Fruit fly (Drosophila melanogaster) whole organism, embryonic: Measurements from ENCODE around the gene CG14402.

Experiments
- Ada2b ChIP-seq: fragments of 200-800 bp; sonication (Bioruptor generic); IDR thresholded peaks from 2 replicates; pipeline ENCODE4 v1.3.6; 2022; ENCODE audit warnings: missing biosample characterization, missing genetic modification characterization
- Adf1 ChIP-seq: fragments of 200-800 bp; sonication (Bioruptor generic); IDR thresholded peaks from 2 replicates; pipeline ENCODE4 v1.3.6; 2022; ENCODE audit warnings: missing biosample characterization, missing genetic modification characterization
- Aef1 ChIP-seq: fragments of 200-800 bp; sonication (Bioruptor generic); IDR thresholded peaks from 3 replicates; pipeline ENCODE4 v1.3.6; 2022; ENCODE audit warnings: missing biosample characterization, missing genetic modification characterization
- BEAF-32 ChIP-seq: fragments of 200-800 bp; sonication (Bioruptor generic); optimal IDR thresholded peaks from 3 replicates; lab custom pipeline; 2017; ENCODE audit warnings: missing biosample characterization, missing genetic modification characterization, mild to moderate bottlenecking, moderate library complexity, missing genetic modification reagents
- CG10209 ChIP-seq: fragments of 200-800 bp; sonication (Bioruptor generic); optimal IDR thresholded peaks from 3 replicates; lab custom pipeline; 2017; ENCODE audit warnings: missing biosample characterization, mild to moderate bottlenecking, missing genetic modification characterization, missing genetic modification reagents
- CG10979 ChIP-seq: fragments of 200-800 bp; sonication (Bioruptor generic); optimal IDR thresholded peaks from 2 replicates; lab custom pipeline; 2018; ENCODE audit warnings: missing biosample characterization, mild to moderate bottlenecking, missing genetic modification characterization, moderate library complexity
- CG11504 ChIP-seq: fragments of 200-800 bp; sonication (Bioruptor generic); optimal IDR thresholded peaks from 3 replicates; lab custom pipeline; 2019; ENCODE audit warnings: missing biosample characterization, mild to moderate bottlenecking, missing genetic modification characterization, moderate library complexity
- CG12155 ChIP-seq: fragments of 200-800 bp; sonication (Bioruptor generic); optimal IDR thresholded peaks from 3 replicates; lab custom pipeline; 2016; ENCODE audit warnings: missing biosample characterization, missing genetic modification characterization
- CG14014 ChIP-seq: fragments of 200-800 bp; sonication (Bioruptor generic); IDR thresholded peaks from 2 replicates; pipeline ENCODE4 v1.3.6; 2022; ENCODE audit warnings: missing biosample characterization, missing genetic modification characterization
- CG14441 ChIP-seq: fragments of 200-800 bp; sonication (Bioruptor generic); IDR thresholded peaks from 2 replicates; pipeline ENCODE4 v1.3.6; 2022; ENCODE audit warnings: missing biosample characterization, missing genetic modification characterization
- CG14667 ChIP-seq: fragments of 200-800 bp; sonication (Bioruptor generic); IDR thresholded peaks from 2 replicates; pipeline ENCODE4 v1.3.6; 2022; ENCODE audit warnings: missing biosample characterization, missing genetic modification characterization
- CG15011 ChIP-seq: fragments of 200-800 bp; sonication (Bioruptor generic); optimal IDR thresholded peaks from 3 replicates; lab custom pipeline; 2018; ENCODE audit warnings: missing biosample characterization, mild to moderate bottlenecking, missing genetic modification characterization
- CG1529 ChIP-seq: fragments of 200-800 bp; sonication (Bioruptor generic); optimal IDR thresholded peaks from 3 replicates; lab custom pipeline; 2018; ENCODE audit warnings: missing biosample characterization, missing genetic modification characterization
- CG2875 ChIP-seq: fragments of 200-800 bp; sonication (Bioruptor generic); optimal IDR thresholded peaks from 2 replicates; lab custom pipeline; 2017; ENCODE audit warnings: missing biosample characterization, mild to moderate bottlenecking, missing genetic modification characterization, missing genetic modification reagents
- CG3065 ChIP-seq: fragments of 200-800 bp; sonication (Bioruptor generic); optimal IDR thresholded peaks from 2 replicates; lab custom pipeline; 2016; ENCODE audit warnings: missing biosample characterization, missing genetic modification characterization
- CG5953 ChIP-seq: fragments of 200-800 bp; sonication (Bioruptor generic); IDR thresholded peaks from 2 replicates; pipeline ENCODE4 v1.3.6; 2022; ENCODE audit warnings: missing biosample characterization, missing genetic modification characterization
- CG8359 ChIP-seq: fragments of 200-800 bp; sonication (Bioruptor generic); optimal IDR thresholded peaks from 2 replicates; lab custom pipeline; 2017; ENCODE audit warnings: missing biosample characterization, mild to moderate bottlenecking, missing genetic modification characterization, borderline replicate concordance
- CG8944 ChIP-seq: fragments of 200-800 bp; sonication (Bioruptor generic); optimal IDR thresholded peaks from 3 replicates; lab custom pipeline; 2016; ENCODE audit warnings: missing biosample characterization, missing genetic modification characterization
- Drgx ChIP-seq: fragments of 200-800 bp; sonication (Bioruptor generic); IDR thresholded peaks from 2 replicates; pipeline ENCODE4 v1.3.6; 2022; ENCODE audit warnings: missing biosample characterization, missing genetic modification characterization
- Ets65A ChIP-seq: fragments of 200-800 bp; sonication (Bioruptor generic); peaks from one replicate; lab custom pipeline; 2016; ENCODE audit warnings: missing biosample characterization, missing genetic modification characterization
- H15 ChIP-seq: fragments of 200-800 bp; sonication (Bioruptor generic); IDR thresholded peaks from 3 replicates; pipeline ENCODE4 v1.3.6; 2022; ENCODE audit warnings: missing biosample characterization, missing genetic modification characterization
- HHEX ChIP-seq: fragments of 200-800 bp; sonication (Bioruptor generic); optimal IDR thresholded peaks from 3 replicates; lab custom pipeline; 2017; ENCODE audit warnings: missing biosample characterization, mild to moderate bottlenecking, missing genetic modification characterization, missing genetic modification reagents
- MBD-R2 ChIP-seq: fragments of 200-800 bp; sonication (Bioruptor generic); IDR thresholded peaks from 2 replicates; pipeline ENCODE4 v1.3.6; 2022; ENCODE audit warnings: missing biosample characterization, missing genetic modification characterization
- Med ChIP-seq: fragments of 200-800 bp; sonication (Bioruptor generic); peaks from one replicate; lab custom pipeline; 2016; ENCODE audit warnings: missing biosample characterization, missing genetic modification characterization, mild to moderate bottlenecking, inconsistent platforms, moderate library complexity
- Mrtf ChIP-seq: fragments of 200-800 bp; sonication (Bioruptor generic); IDR thresholded peaks from 3 replicates; pipeline ENCODE4 v1.3.6; 2022; ENCODE audit warnings: missing biosample characterization, missing genetic modification characterization
- Optix ChIP-seq: fragments of 200-800 bp; sonication (Bioruptor generic); IDR thresholded peaks from 3 replicates; pipeline ENCODE4 v1.3.6; 2022; ENCODE audit warnings: missing biosample characterization, missing genetic modification characterization
- Ptx1 ChIP-seq: fragments of 200-800 bp; sonication (Bioruptor generic); IDR thresholded peaks from 2 replicates; pipeline ENCODE4 v1.3.6; 2022; ENCODE audit warnings: missing biosample characterization, missing genetic modification characterization
- Rfx ChIP-seq: fragments of 200-800 bp; sonication (Bioruptor generic); IDR thresholded peaks from 2 replicates; pipeline ENCODE4 v1.3.6; 2022; ENCODE audit warnings: missing biosample characterization, missing genetic modification characterization
- Rx ChIP-seq: fragments of 200-800 bp; sonication (Bioruptor generic); IDR thresholded peaks from 2 replicates; pipeline ENCODE4 v1.3.6; 2022; ENCODE audit warnings: missing biosample characterization, missing genetic modification characterization
- Taf1 ChIP-seq: fragments of 200-800 bp; sonication (Bioruptor generic); IDR thresholded peaks from 2 replicates; pipeline ENCODE4 v1.3.6; 2022; ENCODE audit warnings: missing biosample characterization, missing genetic modification characterization
- Xrp1 ChIP-seq: fragments of 200-800 bp; sonication (Bioruptor generic); IDR thresholded peaks from 2 replicates; pipeline ENCODE4 v1.3.6; 2022; ENCODE audit warnings: missing biosample characterization, missing genetic modification characterization
- ara ChIP-seq: fragments of 200-800 bp; sonication (Bioruptor generic); IDR thresholded peaks from 2 replicates; pipeline ENCODE4 v1.3.6; 2022; ENCODE audit warnings: missing biosample characterization, missing genetic modification characterization
- bab2 ChIP-seq: fragments of 200-800 bp; sonication (Bioruptor generic); optimal IDR thresholded peaks from 2 replicates; lab custom pipeline; 2016; ENCODE audit warnings: missing biosample characterization, missing genetic modification characterization
- btn ChIP-seq: fragments of 200-800 bp; sonication (Bioruptor generic); optimal IDR thresholded peaks from 2 replicates; lab custom pipeline; 2016; ENCODE audit warnings: missing biosample characterization, missing genetic modification characterization
- danr ChIP-seq: fragments of 200-800 bp; sonication (Bioruptor generic); IDR thresholded peaks from 2 replicates; pipeline ENCODE4 v1.3.6; 2022; ENCODE audit warnings: missing biosample characterization, missing genetic modification characterization
- esg ChIP-seq: fragments of 200-800 bp; sonication (Bioruptor generic); conservative IDR thresholded peaks from 2 replicates; pipeline ENCODE4 v1.3.6; 2022; ENCODE audit warnings: missing biosample characterization, missing genetic modification characterization
- ftz-f1 ChIP-seq: fragments of 200-800 bp; sonication (Bioruptor generic); optimal IDR thresholded peaks from 2 replicates; lab custom pipeline; 2016; ENCODE audit warnings: missing biosample characterization, missing genetic modification characterization
- gfzf ChIP-seq: fragments of 200-800 bp; sonication (Bioruptor generic); optimal IDR thresholded peaks from 2 replicates; lab custom pipeline; 2016; ENCODE audit warnings: missing biosample characterization, mild to moderate bottlenecking, missing genetic modification characterization, moderate library complexity
- gsb-n ChIP-seq: fragments of 200-800 bp; sonication (Bioruptor generic); optimal IDR thresholded peaks from 3 replicates; lab custom pipeline; 2018; ENCODE audit warnings: missing biosample characterization, mild to moderate bottlenecking, missing genetic modification characterization
- h ChIP-seq: fragments of >200 bp; optimal IDR thresholded peaks from 2 replicates; lab custom pipeline; 2017
- hkb ChIP-seq, 2 experiments: fragments of 200-800 bp in 1 of 2; fragments of >200 bp in 1 of 2; sonication (Bioruptor generic) in 1 of 2; IDR thresholded peaks in 1 of 2; optimal IDR thresholded peaks in 1 of 2; 2 replicates each; pipeline versions ENCODE4 v1.3.6 to Lab custom; 2017 to 2022; ENCODE audit warnings: missing biosample characterization in 1 of 2, missing genetic modification characterization in 1 of 2
- lmd ChIP-seq: fragments of 200-800 bp; sonication (Bioruptor generic); IDR thresholded peaks from 2 replicates; pipeline ENCODE4 v1.3.6; 2022; ENCODE audit warnings: missing biosample characterization, missing genetic modification characterization
- nerfin-1 ChIP-seq: fragments of 200-800 bp; sonication (Bioruptor generic); optimal IDR thresholded peaks from 3 replicates; lab custom pipeline; 2019; ENCODE audit warnings: missing biosample characterization, mild to moderate bottlenecking, missing genetic modification characterization, moderate library complexity
- nom ChIP-seq: fragments of 200-800 bp; sonication (Bioruptor generic); optimal IDR thresholded peaks from 2 replicates; lab custom pipeline; 2017; ENCODE audit warnings: missing biosample characterization, missing genetic modification characterization, mild to moderate bottlenecking, moderate library complexity, missing genetic modification reagents
- pros ChIP-seq: fragments of 200-800 bp; sonication (Bioruptor generic); optimal IDR thresholded peaks from 3 replicates; lab custom pipeline; 2019; ENCODE audit warnings: missing biosample characterization, mild to moderate bottlenecking, missing genetic modification characterization, moderate library complexity
- ranshi ChIP-seq: fragments of 200-800 bp; sonication (Bioruptor generic); IDR thresholded peaks from 2 replicates; pipeline ENCODE4 v1.3.6; 2022; ENCODE audit warnings: missing biosample characterization, missing genetic modification characterization
- seq ChIP-seq: fragments of 200-800 bp; sonication (Bioruptor generic); IDR thresholded peaks from 2 replicates; pipeline ENCODE4 v1.3.6; 2022; ENCODE audit warnings: missing biosample characterization, missing genetic modification characterization
- tll ChIP-seq, 2 experiments: fragments of 200-800 bp in 1 of 2; fragments of >200 bp in 1 of 2; sonication (Bioruptor generic) in 1 of 2; optimal IDR thresholded peaks; 2 replicates each; lab custom pipeline; 2017 to 2019; ENCODE audit warnings: missing biosample characterization in 2 of 2, missing genetic modification characterization in 2 of 2, mild to moderate bottlenecking in 1 of 2, moderate library complexity in 1 of 2
- unpg ChIP-seq: fragments of 200-800 bp; sonication (Bioruptor generic); optimal IDR thresholded peaks from 3 replicates; lab custom pipeline; 2018; ENCODE audit warnings: missing biosample characterization, mild to moderate bottlenecking, missing genetic modification characterization, moderate library complexity
- zfh1 ChIP-seq: fragments of 200-800 bp; sonication (Bioruptor generic); IDR thresholded peaks from 3 replicates; pipeline ENCODE4 v1.3.6; 2022; ENCODE audit warnings: missing biosample characterization, missing genetic modification characterization

The CG14402 gene

dm6 chr2L:20801801-20802200, 47.3 kb upstream of the CG14402 start (continued):
- TF ChIP-seq gfzf (no peak), danr (GFP tag; lab: Robert Waterston, UW) (no peak), seq (no peak), lmd (GFP tag; lab: Robert Waterston, UW) (no peak), unpg (no peak)

dm6 chr2L:20802204-20802603, 46.9 kb upstream of the CG14402 start:
- peak; percentile 88 for TF ChIP-seq Ets65A
- no peak for TF ChIP-seq tll (GFP tag; optimal IDR thresholded peaks at IDR 0.05; lab: Kevin White, UChicago)
- peak; percentile 9 for TF ChIP-seq nom (GFP tag; lab: Kevin White, UChicago)
- no peak for TF ChIP-seq pros
- TF ChIP-seq CG14667 (GFP tag; lab: Robert Waterston, UW): no peak
- 0 out of 2 replicates have a peak, but pooled peaks have one; percentile 10 for TF ChIP-seq esg (GFP tag; lab: Robert Waterston, UW)
- no peak for TF ChIP-seq hkb (optimal IDR thresholded peaks at IDR 0.05; lab: Kevin White, UChicago)
- TF ChIP-seq hkb (GFP tag; IDR thresholded peaks at IDR 0.05; lab: Robert Waterston, UW): peak; percentile 12; the same call in 1 of the 2 replicates
- TF ChIP-seq CG12155 (GFP tag; lab: Kevin White, UChicago): no peak
- TF ChIP-seq CG8944: no peak
- peak; percentile 23 for TF ChIP-seq Med
- peak; percentile 34; the same call in 2 of the 3 replicates for TF ChIP-seq Aef1 (GFP tag; lab: Robert Waterston, UW)
- no peak for TF ChIP-seq zfh1 (GFP tag; lab: Robert Waterston, UW)
- no peak for TF ChIP-seq CG1529 (GFP tag; lab: Kevin White, UChicago)
- TF ChIP-seq CG14441 (GFP tag; lab: Robert Waterston, UW): peak; percentile 12; the same call in 1 of the 2 replicates
- TF ChIP-seq ftz-f1 (GFP tag; lab: Kevin White, UChicago): no peak
- peak; percentile 33; the same call in 1 of the 2 replicates for TF ChIP-seq Rfx
- TF ChIP-seq Ptx1 (GFP tag; lab: Robert Waterston, UW): peak; percentile 51; the same call in 1 of the 2 replicates
- TF ChIP-seq Adf1: no peak
- peak; percentile 45; the same call in 1 of the 3 replicates for TF ChIP-seq H15 (GFP tag; lab: Robert Waterston, UW)
- TF ChIP-seq CG3065 (GFP tag; lab: Kevin White, UChicago): no peak
- TF ChIP-seq CG5953 (GFP tag; lab: Robert Waterston, UW): no peak
- TF ChIP-seq Drgx (GFP tag; lab: Robert Waterston, UW): peak; percentile 83
- TF ChIP-seq bab2: no peak
- TF ChIP-seq ara (GFP tag; lab: Robert Waterston, UW): no peak
- TF ChIP-seq Optix (GFP tag; lab: Robert Waterston, UW): no peak
- TF ChIP-seq BEAF-32: no peak
- peak; percentile 45; the same call in 1 of the 3 replicates for TF ChIP-seq Mrtf (GFP tag; lab: Robert Waterston, UW)
- peak; percentile 28; the same call in 1 of the 2 replicates for TF ChIP-seq ranshi (GFP tag; lab: Robert Waterston, UW)
- TF ChIP-seq btn (GFP tag; lab: Kevin White, UChicago): no peak
- no peak for TF ChIP-seq Xrp1 (GFP tag; lab: Robert Waterston, UW)
- TF ChIP-seq CG14014: peak; percentile 35; the same call in 1 of the 2 replicates
- no peak for TF ChIP-seq CG8359
- TF ChIP-seq CG15011 (GFP tag; lab: Kevin White, UChicago): no peak
- peak; percentile 4 for TF ChIP-seq HHEX
- TF ChIP-seq CG10209: no peak
- TF ChIP-seq h (lab: Kevin White, UChicago): no peak
- TF ChIP-seq Rx (GFP tag; lab: Robert Waterston, UW): 0 out of 2 replicates have a peak, but pooled peaks have one; percentile 14
- TF ChIP-seq CG2875 (GFP tag; lab: Kevin White, UChicago): no peak
- peak; percentile 43; the same call in 1 of the 2 replicates for TF ChIP-seq Ada2b (GFP tag; lab: Robert Waterston, UW)
- no peak for TF ChIP-seq nerfin-1
- no peak for TF ChIP-seq MBD-R2 (GFP tag; lab: Robert Waterston, UW)
- no peak for TF ChIP-seq CG10979 (tag; lab: Kevin White, UChicago)
- peak; percentile 20 for TF ChIP-seq CG11504 (tag; lab: Kevin White, UChicago)
- 0 out of 2 replicates have a peak, but pooled peaks have one; percentile 3 for TF ChIP-seq Taf1 (GFP tag; lab: Robert Waterston, UW)
- TF ChIP-seq gsb-n (tag; lab: Kevin White, UChicago): no peak
